Worm (Caenorhabditis elegans): Measurements from ENCODE around the gene F46H5.3.

F46H5.3 gene

DNA sequence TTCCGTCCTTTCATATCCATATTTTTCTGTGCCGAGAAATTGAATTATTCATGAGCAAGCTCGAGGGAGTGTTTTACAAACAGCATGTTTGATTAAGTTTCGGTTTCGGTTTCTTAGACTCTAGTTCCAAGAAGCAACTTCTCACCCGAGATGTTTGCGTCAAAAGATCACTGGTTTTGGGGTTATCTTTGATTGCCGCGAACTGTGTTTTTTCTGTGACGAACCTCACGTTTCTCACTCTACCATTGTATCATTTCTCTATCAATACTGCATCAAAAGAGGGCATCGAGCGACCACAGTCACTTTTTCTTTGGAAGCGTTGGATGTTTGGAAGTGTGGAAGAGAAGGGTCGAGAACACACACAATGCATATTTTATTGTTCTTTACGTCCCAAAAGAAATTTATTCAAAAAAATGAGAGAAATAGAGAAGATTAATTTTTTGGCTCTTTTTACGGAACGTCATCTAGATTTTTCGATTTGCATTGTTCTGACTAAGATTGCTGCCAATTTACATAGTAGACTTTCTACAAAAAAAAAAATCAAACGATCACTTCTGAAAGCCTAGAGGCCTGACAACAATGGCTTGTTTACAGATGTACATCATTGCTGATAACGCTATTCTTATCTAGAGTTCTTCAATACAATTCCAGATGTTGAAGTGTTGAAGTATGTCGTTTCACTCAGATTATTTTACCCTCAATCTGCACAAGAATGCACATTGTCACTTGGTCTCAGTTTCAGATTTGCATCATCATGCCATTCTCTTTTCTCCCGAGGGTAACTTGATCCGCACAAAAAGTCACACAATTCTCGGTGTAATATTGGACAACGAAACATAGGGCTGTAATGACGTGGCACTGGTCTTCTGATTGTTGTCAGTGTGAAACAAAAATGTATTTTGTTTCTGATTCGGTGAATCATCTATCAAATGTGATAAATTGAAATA is 5.1 kb downstream of the F46H5.3 start (continued):
- TF ChIP-seq mep-1 (tag; optimal IDR thresholded peaks at IDR 0.05) = peak; percentile 1
- TF ChIP-seq rnt-1 (tag; optimal IDR thresholded peaks at IDR 0.05) = no peak
- no peak for TF ChIP-seq ces-1 (GFP tag; optimal IDR thresholded peaks at IDR 0.05)
- no peak for TF ChIP-seq nhr-77 (tag; optimal IDR thresholded peaks at IDR 0.05)
- no peak for TF ChIP-seq hlh-17 (GFP tag; optimal IDR thresholded peaks at IDR 0.05; ENCODE audit: borderline replicate concordance)
- TF ChIP-seq aha-1 (tag; optimal IDR thresholded peaks at IDR 0.05) = no peak
- no peak for TF ChIP-seq ztf-4 (tag; optimal IDR thresholded peaks at IDR 0.05)
- no peak for TF ChIP-seq jun-1 (tag; optimal IDR thresholded peaks at IDR 0.05)
- TF ChIP-seq ceh-63 (GFP tag; optimal IDR thresholded peaks at IDR 0.05) = no peak
- no peak for TF ChIP-seq alr-1 (tag; optimal IDR thresholded peaks at IDR 0.05; ENCODE audit: borderline replicate concordance)
- TF ChIP-seq lin-14 (GFP tag; optimal IDR thresholded peaks at IDR 0.05) = peak; percentile 38

DNA sequence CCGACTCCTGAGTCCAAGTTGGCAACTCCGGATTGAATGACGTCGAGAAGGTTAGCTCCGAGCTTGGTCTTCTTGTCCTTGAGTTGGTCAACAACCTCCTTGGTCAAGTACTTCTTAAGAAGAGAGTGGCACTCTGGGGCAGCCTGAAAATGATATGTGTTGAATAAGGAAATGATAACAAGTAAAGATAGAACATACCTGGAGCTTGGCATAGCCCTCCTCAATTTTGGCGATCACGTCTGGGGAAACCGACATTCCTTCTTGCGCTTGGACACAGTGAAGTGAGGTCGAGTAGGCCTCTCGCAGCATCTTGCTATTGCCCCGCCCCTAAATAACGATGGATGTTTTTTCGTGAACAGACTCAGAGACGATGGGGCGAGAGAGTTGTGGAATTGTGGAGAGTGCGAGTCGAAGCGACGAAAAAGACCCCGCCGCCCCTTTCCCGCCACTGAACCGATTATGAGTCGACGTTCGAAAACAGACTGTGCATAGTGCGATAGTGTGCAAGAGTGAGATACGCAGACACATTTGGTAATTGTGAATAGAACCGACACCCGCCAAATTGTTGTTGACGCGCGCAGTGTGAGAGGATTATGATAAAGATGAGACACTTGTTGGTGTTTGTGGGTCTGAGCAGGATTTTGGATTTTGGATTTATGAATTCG is 6.2 kb downstream of the F46H5.3 start:
- TF ChIP-seq dpl-1 (GFP tag; optimal IDR thresholded peaks at IDR 0.05) = peak in 1 of 3 experiments; percentile 5
- no peak for TF ChIP-seq sptf-1 (tag; optimal IDR thresholded peaks at IDR 0.05)
- peak; percentile 18 for TF ChIP-seq nhr-19 (GFP tag; conservative IDR thresholded peaks at IDR 0.05)
- no peak for TF ChIP-seq pag-3 (tag; optimal IDR thresholded peaks at IDR 0.05; ENCODE audit: borderline replicate concordance, insufficient read depth)
- peak; percentile 4 for TF ChIP-seq ama-1 (optimal IDR thresholded peaks at IDR 0.05)
- no peak for TF ChIP-seq egl-27 (tag; optimal IDR thresholded peaks at IDR 0.05)
- TF ChIP-seq lsy-2 (tag; optimal IDR thresholded peaks at IDR 0.05) = peak in 1 of 2 experiments; percentile 26
- peak; percentile 33 for TF ChIP-seq C16A3.4 (tag; optimal IDR thresholded peaks at IDR 0.05)
- TF ChIP-seq hpl-2 (GFP tag; optimal IDR thresholded peaks at IDR 0.05) = no peak
- peak; percentile 7 for TF ChIP-seq nhr-47 (tag; optimal IDR thresholded peaks at IDR 0.05)
- TF ChIP-seq unc-86 (tag; optimal IDR thresholded peaks at IDR 0.05) = no peak
- no peak for TF ChIP-seq pqm-1 (tag; optimal IDR thresholded peaks at IDR 0.05)
- TF ChIP-seq ceh-90 (tag; optimal IDR thresholded peaks at IDR 0.05) = no peak
- TF ChIP-seq hlh-4 (tag; optimal IDR thresholded peaks at IDR 0.05) = no peak
- TF ChIP-seq fkh-4 (tag; optimal IDR thresholded peaks at IDR 0.05; ENCODE audit: borderline replicate concordance) = no peak
- TF ChIP-seq nhr-76 (tag; optimal IDR thresholded peaks at IDR 0.05) = no peak
- TF ChIP-seq nhr-20 (tag; optimal IDR thresholded peaks at IDR 0.05) = peak; percentile 32
- TF ChIP-seq nhr-11 (tag; optimal IDR thresholded peaks at IDR 0.05) = no peak
- TF ChIP-seq nhr-237 (tag; optimal IDR thresholded peaks at IDR 0.05) = no peak
- no peak for TF ChIP-seq tbx-2 (tag; optimal IDR thresholded peaks at IDR 0.05)
- TF ChIP-seq lir-3 (tag; optimal IDR thresholded peaks at IDR 0.05; ENCODE audit: poor library complexity) = no peak
- TF ChIP-seq fkh-10 (GFP tag; optimal IDR thresholded peaks at IDR 0.05) = no peak
- no peak for TF ChIP-seq ztf-4 (tag; optimal IDR thresholded peaks at IDR 0.05)
- TF ChIP-seq C34B4.2 (tag; optimal IDR thresholded peaks at IDR 0.05) = no peak
- no peak for TF ChIP-seq lin-39 (tag; optimal IDR thresholded peaks at IDR 0.05)
- TF ChIP-seq zip-4 (GFP tag; optimal IDR thresholded peaks at IDR 0.05) = no peak
- peak in 2 of 3 experiments; percentile 42 for TF ChIP-seq ceh-82 (tag; optimal IDR thresholded peaks at IDR 0.05)
- no peak for TF ChIP-seq tlp-1 (tag; optimal IDR thresholded peaks at IDR 0.05)
- peak; percentile 53 for TF ChIP-seq snu-23 (GFP tag; optimal IDR thresholded peaks at IDR 0.05)
- no peak for TF ChIP-seq C04F5.9 (tag; optimal IDR thresholded peaks at IDR 0.05)
- TF ChIP-seq elt-2 (tag; optimal IDR thresholded peaks at IDR 0.05) = no peak
- no peak for TF ChIP-seq ceh-8 (GFP tag; optimal IDR thresholded peaks at IDR 0.05)
- TF ChIP-seq fos-1 (tag; optimal IDR thresholded peaks at IDR 0.05) = no peak
- TF ChIP-seq nhr-28 (tag; optimal IDR thresholded peaks at IDR 0.05) = no peak
- TF ChIP-seq mep-1 (tag; optimal IDR thresholded peaks at IDR 0.05) = peak; percentile 43
- TF ChIP-seq ets-5 (GFP tag; IDR thresholded peaks at IDR 0.05) = no peak
- peak in 1 of 2 experiments; percentile 16 for TF ChIP-seq mdl-1 (tag; optimal IDR thresholded peaks at IDR 0.05)
- peak in 1 of 2 experiments; percentile 13 for TF ChIP-seq efl-1 (optimal IDR thresholded peaks at IDR 0.05)
- TF ChIP-seq efl-1 (GFP tag; optimal IDR thresholded peaks at IDR 0.05 in 1 of 2) = no peak
- TF ChIP-seq F16B12.6 (tag; optimal IDR thresholded peaks at IDR 0.05) = no peak
